Worm (Caenorhabditis elegans) whole organism, young adult: ENCODE measurements around the gene T18D3.5.

Experiments
- C17E4.6 ChIP-seq: fragments of 200-800 bp; sonication (Bioruptor generic); IDR thresholded peaks from 2 replicates; pipeline ENCODE4 v1.3.6; 2022; ENCODE audit warnings: missing genetic modification reagents, missing genetic modification characterization, missing compliant biosample characterization
- D2030.7 ChIP-seq: fragments of 200-800 bp; sonication (Bioruptor generic); IDR thresholded peaks from 2 replicates; pipeline ENCODE4 v1.3.6; 2022; ENCODE audit warnings: missing genetic modification reagents, missing genetic modification characterization, missing compliant biosample characterization
- F22D6.2 ChIP-seq: sonication (generic microtip); optimal IDR thresholded peaks from 2 replicates; lab custom pipeline; 2016; ENCODE audit warnings: mild to moderate bottlenecking, missing genetic modification characterization, missing compliant biosample characterization
- F39B2.1 ChIP-seq: fragments of 200-800 bp; sonication (Bioruptor generic); IDR thresholded peaks from 2 replicates; pipeline ENCODE4 v1.3.6; 2022; ENCODE audit warnings: missing genetic modification reagents, missing genetic modification characterization, missing compliant biosample characterization
- F49E8.2 ChIP-seq: sonication (generic microtip); optimal IDR thresholded peaks from 3 replicates; lab custom pipeline; 2017; ENCODE audit warnings: missing genetic modification characterization, mild to moderate bottlenecking, missing compliant biosample characterization, antibody characterized with exemption, moderate library complexity; ENCODE audit not compliant: insufficient read depth
- F57C9.4 ChIP-seq: sonication (generic microtip); optimal IDR thresholded peaks from 2 replicates; lab custom pipeline; 2017; ENCODE audit warnings: mild to moderate bottlenecking, missing genetic modification characterization, missing compliant biosample characterization
- K12H6.12 ChIP-seq: fragments of 200-800 bp; sonication (Bioruptor generic); optimal IDR thresholded peaks from 2 replicates; lab custom pipeline; 2018; ENCODE audit warnings: mild to moderate bottlenecking, missing genetic modification characterization, missing compliant biosample characterization
- T26A5.8 ChIP-seq: sonication (generic microtip); optimal IDR thresholded peaks from 2 replicates; lab custom pipeline; 2016; ENCODE audit warnings: missing genetic modification characterization, missing compliant biosample characterization
- Y53F4B.3 ChIP-seq: fragments of 200-800 bp; sonication (Bioruptor generic); IDR thresholded peaks from 2 replicates; pipeline ENCODE4 v1.3.6; 2022; ENCODE audit warnings: missing genetic modification reagents, missing genetic modification characterization, missing compliant biosample characterization
- Y56A3A.18 ChIP-seq: fragments of 200-800 bp; sonication (Bioruptor generic); IDR thresholded peaks from 2 replicates; pipeline ENCODE4 v1.3.6; 2022; ENCODE audit warnings: missing genetic modification reagents, missing genetic modification characterization, missing compliant biosample characterization
- ZK185.1 ChIP-seq: sonication (generic microtip); optimal IDR thresholded peaks from 2 replicates; lab custom pipeline; 2016; ENCODE audit warnings: mild to moderate bottlenecking, missing genetic modification characterization, missing compliant biosample characterization; ENCODE audit not compliant: poor library complexity, severe bottlenecking
- akir-1 ChIP-seq: fragments of 200-800 bp; sonication (Bioruptor generic); optimal IDR thresholded peaks from 2 replicates; lab custom pipeline; 2018; ENCODE audit warnings: mild to moderate bottlenecking, missing genetic modification characterization, moderate library complexity, missing compliant biosample characterization
- ama-1 ChIP-seq, 3 experiments: fragments of 150-350 bp in 1 of 3; sonication (generic microtip) in 2 of 3; optimal IDR thresholded peaks; 2 replicates each; lab custom pipeline; 2014 to 2018; ENCODE audit warnings: missing biosample characterization in 2 of 3, missing genetic modification characterization in 2 of 3, missing genetic modification reagents in 2 of 3
- atf-7 ChIP-seq: sonication (generic microtip); optimal IDR thresholded peaks from 2 replicates; lab custom pipeline; 2017; ENCODE audit warnings: mild to moderate bottlenecking, missing genetic modification characterization, missing compliant biosample characterization
- cebp-2 ChIP-seq: fragments of 200-800 bp; sonication (Bioruptor generic); IDR thresholded peaks from 2 replicates; pipeline ENCODE4 v1.3.6; 2022; ENCODE audit warnings: missing genetic modification characterization, missing compliant biosample characterization
- ceh-91 ChIP-seq: fragments of 200-800 bp; sonication (Bioruptor generic); IDR thresholded peaks from 2 replicates; pipeline ENCODE4 v1.3.6; 2022; ENCODE audit warnings: missing genetic modification reagents, missing genetic modification characterization, missing compliant biosample characterization
- chd-7 ChIP-seq: sonication (generic microtip); optimal IDR thresholded peaks from 2 replicates; lab custom pipeline; 2016; ENCODE audit warnings: mild to moderate bottlenecking, missing genetic modification characterization, moderate library complexity, missing compliant biosample characterization
- die-1 ChIP-seq: sonication (generic microtip); optimal IDR thresholded peaks from 2 replicates; lab custom pipeline; 2016; ENCODE audit warnings: missing genotype, mild to moderate bottlenecking, missing genetic modification characterization, missing compliant biosample characterization
- dox-1 ChIP-seq: fragments of 200-800 bp; sonication (Bioruptor generic); IDR thresholded peaks from 2 replicates; pipeline ENCODE4 v1.3.6; 2022; ENCODE audit warnings: missing genetic modification reagents, missing genetic modification characterization, missing compliant biosample characterization
- dpl-1 ChIP-seq: fragments of 150-350 bp; optimal IDR thresholded peaks from 2 replicates; lab custom pipeline; 2014; ENCODE audit warnings: missing biosample characterization, missing genetic modification reagents, missing genetic modification characterization
- ets-4 ChIP-seq: fragments of 200-800 bp; sonication (Bioruptor generic); optimal IDR thresholded peaks from 2 replicates; lab custom pipeline; 2018; ENCODE audit warnings: mild to moderate bottlenecking, missing genetic modification characterization, missing compliant biosample characterization
- fkh-3 ChIP-seq: sonication (generic microtip); optimal IDR thresholded peaks from 2 replicates; lab custom pipeline; 2016; ENCODE audit warnings: mild to moderate bottlenecking, missing genetic modification characterization, missing compliant biosample characterization
- him-1 ChIP-seq: sonication (generic microtip); optimal IDR thresholded peaks from 2 replicates; lab custom pipeline; 2016; ENCODE audit warnings: missing genotype, missing genetic modification reagents, missing genetic modification characterization, missing compliant biosample characterization
- hmg-1.2 ChIP-seq: fragments of 200-800 bp; sonication (Bioruptor generic); IDR thresholded peaks from 2 replicates; pipeline ENCODE4 v1.3.6; 2022; ENCODE audit warnings: missing genetic modification reagents, missing genetic modification characterization, missing compliant biosample characterization
- hmg-20 ChIP-seq: fragments of 200-800 bp; sonication (Bioruptor generic); IDR thresholded peaks from 2 replicates; pipeline ENCODE4 v1.3.6; 2022; ENCODE audit warnings: missing genetic modification reagents, missing genetic modification characterization, missing compliant biosample characterization
- hrde-1 ChIP-seq: sonication (generic microtip); optimal IDR thresholded peaks from 2 replicates; lab custom pipeline; 2016; ENCODE audit warnings: missing genetic modification characterization, mild to moderate bottlenecking, missing compliant biosample characterization, moderate library complexity, missing genotype, missing genetic modification reagents, borderline replicate concordance
- lag-1 ChIP-seq: fragments of 200-800 bp; sonication (Bioruptor generic); IDR thresholded peaks from 2 replicates; pipeline ENCODE4 v1.3.6; 2022; ENCODE audit warnings: missing genetic modification reagents, missing genetic modification characterization, missing compliant biosample characterization
- let-607 ChIP-seq, 2 experiments: fragments of 200-800 bp in 1 of 2; sonication (Bioruptor generic) in 1 of 2; sonication (generic microtip) in 1 of 2; optimal IDR thresholded peaks; 2 replicates each; lab custom pipeline; 2016 to 2018; ENCODE audit warnings: mild to moderate bottlenecking in 2 of 2, missing compliant biosample characterization in 2 of 2, missing genetic modification characterization in 2 of 2, moderate library complexity in 2 of 2, missing genotype in 1 of 2
- lin-40 ChIP-seq: sonication (generic microtip); optimal IDR thresholded peaks from 2 replicates; lab custom pipeline; 2016; ENCODE audit warnings: missing genetic modification characterization, mild to moderate bottlenecking, missing compliant biosample characterization, missing genotype, missing genetic modification reagents
- lir-1 ChIP-seq: fragments of 200-800 bp; sonication (Bioruptor generic); conservative IDR thresholded peaks from 2 replicates; pipeline ENCODE4 v1.3.6; 2022; ENCODE audit warnings: missing genetic modification reagents, missing genetic modification characterization, missing compliant biosample characterization
- lsy-27 ChIP-seq: sonication (generic microtip); optimal IDR thresholded peaks from 2 replicates; lab custom pipeline; 2017; ENCODE audit warnings: missing genetic modification characterization, mild to moderate bottlenecking, missing compliant biosample characterization, antibody characterized with exemption, missing genotype, borderline replicate concordance; ENCODE audit not compliant: insufficient read depth
- madf-10 ChIP-seq: sonication (generic microtip); optimal IDR thresholded peaks from 2 replicates; lab custom pipeline; 2016; ENCODE audit warnings: mild to moderate bottlenecking, missing genetic modification characterization, missing compliant biosample characterization
- madf-3 ChIP-seq: fragments of 200-800 bp; sonication (Bioruptor generic); IDR thresholded peaks from 2 replicates; pipeline ENCODE4 v1.3.6; 2022; ENCODE audit warnings: missing genetic modification reagents, missing genetic modification characterization, missing compliant biosample characterization
- madf-6 ChIP-seq: fragments of 200-800 bp; sonication (Bioruptor generic); IDR thresholded peaks from 2 replicates; pipeline ENCODE4 v1.3.6; 2022; ENCODE audit warnings: missing genetic modification reagents, missing genetic modification characterization, missing compliant biosample characterization
- mes-4 ChIP-seq: sonication (generic microtip); optimal IDR thresholded peaks from 2 replicates; lab custom pipeline; 2016; ENCODE audit warnings: missing genotype, missing genetic modification characterization, missing compliant biosample characterization
- nfyb-1 ChIP-seq: fragments of 200-800 bp; sonication (Bioruptor generic); IDR thresholded peaks from 2 replicates; pipeline ENCODE4 v1.3.6; 2022; ENCODE audit warnings: missing genetic modification reagents, missing genetic modification characterization, missing compliant biosample characterization
- nhr-120 ChIP-seq: fragments of 200-800 bp; sonication (Bioruptor generic); IDR thresholded peaks from 2 replicates; pipeline ENCODE4 v1.3.6; 2022; ENCODE audit warnings: missing genetic modification characterization, missing compliant biosample characterization
- pbrm-1 ChIP-seq: fragments of 200-800 bp; sonication (Bioruptor generic); IDR thresholded peaks from 2 replicates; pipeline ENCODE4 v1.3.6; 2022; ENCODE audit warnings: missing genetic modification reagents, missing genetic modification characterization, missing compliant biosample characterization
- repo-1 ChIP-seq: sonication (generic microtip); optimal IDR thresholded peaks from 2 replicates; lab custom pipeline; 2017; ENCODE audit warnings: mild to moderate bottlenecking, missing genetic modification characterization, missing compliant biosample characterization
- sea-2 ChIP-seq: fragments of 200-800 bp; sonication (Bioruptor generic); IDR thresholded peaks from 2 replicates; pipeline ENCODE4 v1.3.6; 2022; ENCODE audit warnings: missing genetic modification characterization, missing compliant biosample characterization
- snpc-1.1 ChIP-seq: sonication (generic microtip); optimal IDR thresholded peaks from 2 replicates; lab custom pipeline; 2017; ENCODE audit warnings: missing genetic modification characterization, mild to moderate bottlenecking, missing compliant biosample characterization, antibody characterized with exemption, moderate library complexity, missing genotype, missing genetic modification reagents; ENCODE audit not compliant: insufficient read depth
- somi-1 ChIP-seq: fragments of 200-800 bp; sonication (Bioruptor generic); optimal IDR thresholded peaks from 2 replicates; lab custom pipeline; 2018; ENCODE audit warnings: mild to moderate bottlenecking, missing genetic modification characterization, missing compliant biosample characterization
- tbx-9 ChIP-seq: sonication (generic microtip); optimal IDR thresholded peaks from 2 replicates; lab custom pipeline; 2016; ENCODE audit warnings: borderline replicate concordance, missing genetic modification characterization, inconsistent platforms, missing compliant biosample characterization
- unc-130 ChIP-seq: sonication (generic microtip); optimal IDR thresholded peaks from 2 replicates; lab custom pipeline; 2016; ENCODE audit warnings: missing genetic modification reagents, missing genetic modification characterization, missing compliant biosample characterization
- unc-62 ChIP-seq: fragments of 150-350 bp; optimal IDR thresholded peaks from 2 replicates; lab custom pipeline; 2014; ENCODE audit warnings: missing biosample characterization, missing genetic modification reagents, missing genetic modification characterization
- xnd-1 ChIP-seq: sonication (generic microtip); optimal IDR thresholded peaks from 2 replicates; lab custom pipeline; 2016; ENCODE audit warnings: missing genotype, missing genetic modification reagents, missing genetic modification characterization, missing compliant biosample characterization
- zim-3 ChIP-seq: sonication (generic microtip); optimal IDR thresholded peaks from 2 replicates; lab custom pipeline; 2017; ENCODE audit warnings: mild to moderate bottlenecking, missing genetic modification characterization, moderate library complexity, missing compliant biosample characterization
- ztf-25 ChIP-seq: fragments of 200-800 bp; sonication (Bioruptor generic); IDR thresholded peaks from 2 replicates; pipeline ENCODE4 v1.3.6; 2022; ENCODE audit warnings: missing genetic modification reagents, missing genetic modification characterization, missing compliant biosample characterization

Gene T18D3.5

DNA sequence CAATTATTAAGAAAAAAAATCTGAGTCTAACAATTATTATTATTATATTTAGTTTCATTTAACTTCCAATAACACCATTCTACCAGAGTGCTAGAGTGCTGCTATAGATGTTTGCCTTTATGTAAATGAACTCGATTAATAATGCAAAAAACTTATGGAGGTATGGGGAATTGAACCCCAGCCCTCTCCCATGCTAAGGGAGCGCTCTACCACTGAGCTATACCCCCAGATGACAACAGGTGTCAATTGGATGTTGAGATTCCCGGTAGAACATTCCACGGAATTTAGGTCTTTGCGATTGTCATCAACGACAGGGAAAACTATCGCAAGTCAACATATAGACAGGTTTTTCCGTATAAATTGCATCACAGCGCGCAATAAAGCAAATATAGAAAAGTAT is 5.6 kb upstream of the T18D3.5 start:
- TF ChIP-seq lir-1 (GFP tag; lab: Robert Waterston, UW) (no peak), ets-4 (peak; percentile 59), unc-130 (GFP tag; lab: Kevin White, UChicago) (peak; percentile 37), lag-1 (GFP tag; lab: Robert Waterston, UW) (no peak), zim-3 (tag; lab: Kevin White, UChicago) (peak; percentile 81), Y56A3A.18 (peak; percentile 84; the same call in 1 of the 2 replicates), dox-1 (GFP tag; lab: Robert Waterston, UW) (peak; percentile 49; the same call in 1 of the 2 replicates), D2030.7 (GFP tag; lab: Robert Waterston, UW) (peak; percentile 59), T26A5.8 (peak; percentile 26), mes-4 (tag; lab: Kevin White, UChicago) (peak; percentile 51), F22D6.2 (tag; lab: Kevin White, UChicago) (peak; percentile 55), madf-6 (peak; percentile 70), nfyb-1 (GFP tag; lab: Robert Waterston, UW) (peak; percentile 82), unc-62 (GFP tag; lab: Kevin White, UChicago) (no peak), atf-7 (tag; lab: Kevin White, UChicago) (peak; percentile 52), ztf-25 (GFP tag; lab: Robert Waterston, UW) (no peak), him-1 (peak; percentile 96), ZK185.1 (tag; lab: Kevin White, UChicago) (peak; percentile 78), hmg-20 (0 out of 2 replicates have a peak, but pooled peaks have one; percentile 39), fkh-3 (tag; lab: Kevin White, UChicago) (peak; percentile 83), hrde-1 (no peak), dpl-1 (GFP tag; lab: Kevin White, UChicago) (peak; percentile 5), ceh-91 (GFP tag; lab: Robert Waterston, UW) (no peak), cebp-2 (GFP tag; lab: Robert Waterston, UW) (peak; percentile 71; the same call in 1 of the 2 replicates), F39B2.1 (GFP tag; lab: Robert Waterston, UW) (no peak), nhr-120 (peak; percentile 64; the same call in 1 of the 2 replicates), snpc-1.1 (tag; lab: Kevin White, UChicago) (peak; percentile 36), madf-3 (no peak), lsy-27 (tag; lab: Kevin White, UChicago) (peak; percentile 46), let-607 (tag; optimal IDR thresholded peaks at IDR 0.05; lab: Kevin White, UChicago) (peak in 1 of 2 experiments; percentile 39), Y53F4B.3 (no peak), madf-10 (tag; lab: Kevin White, UChicago) (peak; percentile 80), tbx-9 (peak; percentile 16), xnd-1 (no peak), repo-1 (tag; lab: Kevin White, UChicago) (peak; percentile 76), F57C9.4 (tag; lab: Kevin White, UChicago) (no peak), sea-2 (GFP tag; lab: Robert Waterston, UW) (no peak), akir-1 (GFP tag; lab: Kevin White, UChicago) (no peak), pbrm-1 (GFP tag; lab: Robert Waterston, UW) (peak; percentile 84), K12H6.12 (tag; lab: Kevin White, UChicago) (peak; percentile 37), die-1 (tag; lab: Kevin White, UChicago) (peak; percentile 87), lin-40 (tag; lab: Kevin White, UChicago) (no peak), ama-1 (optimal IDR thresholded peaks at IDR 0.05; lab: Kevin White, UChicago) (no peak), ama-1 (GFP tag; optimal IDR thresholded peaks at IDR 0.05; lab: Kevin White, UChicago) (peak in 1 of 2 experiments; percentile 29), chd-7 (peak; percentile 73), C17E4.6 (GFP tag; lab: Robert Waterston, UW) (peak; percentile 40; the same call in 1 of the 2 replicates), F49E8.2 (tag; lab: Kevin White, UChicago) (peak; percentile 20), somi-1 (GFP tag; lab: Kevin White, UChicago) (peak; percentile 8), hmg-1.2 (GFP tag; lab: Robert Waterston, UW) (peak; percentile 73)
